Worm (Caenorhabditis elegans) whole organism, L4/young adult: Measurements from ENCODE around the gene K08D8.10.

Experiments used
- W03F9.2 ChIP-seq: fragments of 150-350 bp; optimal IDR thresholded peaks from 2 replicates; lab custom pipeline; 2014; ENCODE audit warnings: missing biosample characterization, missing genetic modification characterization
- dao-5 ChIP-seq: sonication (generic microtip); optimal IDR thresholded peaks from 2 replicates; lab custom pipeline; 2016; ENCODE audit warnings: missing genotype, missing genetic modification characterization, moderate library complexity, missing compliant biosample characterization
- him-1 ChIP-seq: sonication (generic microtip); optimal IDR thresholded peaks from 2 replicates; lab custom pipeline; 2016; ENCODE audit warnings: missing genotype, missing genetic modification reagents, missing genetic modification characterization, missing compliant biosample characterization

DNA sequence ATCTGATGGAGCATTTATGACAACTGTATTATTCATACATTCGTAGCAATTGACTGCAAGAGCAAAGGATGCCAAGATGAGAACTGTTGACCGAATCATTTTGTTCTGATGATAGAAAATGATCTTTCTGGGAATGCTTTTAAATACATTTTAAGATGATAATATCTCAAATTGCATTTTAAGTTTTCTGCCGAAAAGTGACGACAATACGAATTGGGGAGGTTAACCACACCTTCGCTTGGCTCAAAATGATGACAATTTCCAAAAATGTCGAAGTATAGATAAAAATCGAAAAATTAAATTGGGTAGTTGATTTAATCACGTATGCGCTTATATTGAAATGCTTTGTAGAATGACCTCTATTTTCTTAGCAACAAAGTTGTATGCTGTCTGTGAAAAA lies 40.9 kb downstream of the K08D8.10 start, which contains the start of gene dod-24:
- TF ChIP-seq him-1 (tag; lab: Kevin White, UChicago) (no peak), dao-5 (tag; lab: Kevin White, UChicago) (no peak), W03F9.2 (tag; lab: Kevin White, UChicago) (no peak)
